Fruit fly (Drosophila melanogaster) whole organism, pupa: Measurements from ENCODE around the gene L2HGDH.

ENCODE experiments used
- CG10348 ChIP-seq: fragments of 200-800 bp; sonication (Bioruptor generic); IDR thresholded peaks from 2 replicates; pipeline ENCODE4 v1.3.6; 2022; ENCODE audit warnings: missing biosample characterization, missing genetic modification characterization
- CG12605 ChIP-seq: fragments of 200-800 bp; sonication (Bioruptor generic); IDR thresholded peaks from 2 replicates; pipeline ENCODE4 v1.3.6; 2022; ENCODE audit warnings: missing biosample characterization, missing genetic modification characterization
- CG13204 ChIP-seq: fragments of 200-800 bp; sonication (Bioruptor generic); optimal IDR thresholded peaks from 2 replicates; lab custom pipeline; 2018; ENCODE audit warnings: missing biosample characterization, mild to moderate bottlenecking, missing genetic modification characterization, moderate library complexity
- CG14655 ChIP-seq: fragments of 200-800 bp; sonication (Bioruptor generic); optimal IDR thresholded peaks from 3 replicates; lab custom pipeline; 2017; ENCODE audit warnings: mild to moderate bottlenecking, missing biosample characterization, missing genetic modification reagents, missing genetic modification characterization
- CG15710 ChIP-seq: fragments of 200-800 bp; sonication (Bioruptor generic); optimal IDR thresholded peaks from 2 replicates; lab custom pipeline; 2018; ENCODE audit warnings: missing biosample characterization, mild to moderate bottlenecking, missing genetic modification characterization, moderate library complexity
- CG17806 ChIP-seq: fragments of 200-800 bp; sonication (Bioruptor generic); optimal IDR thresholded peaks from 2 replicates; lab custom pipeline; 2018; ENCODE audit warnings: missing biosample characterization, mild to moderate bottlenecking, missing genetic modification characterization, moderate library complexity
- CG32121 ChIP-seq: fragments of 200-800 bp; sonication (Bioruptor generic); IDR thresholded peaks from 2 replicates; pipeline ENCODE4 v1.3.6; 2022; ENCODE audit warnings: missing biosample characterization, missing genetic modification characterization
- CG34367 ChIP-seq: fragments of 200-800 bp; sonication (Bioruptor generic); optimal IDR thresholded peaks from 2 replicates; lab custom pipeline; 2018; ENCODE audit warnings: missing biosample characterization, mild to moderate bottlenecking, missing genetic modification characterization
- CG4496 ChIP-seq: fragments of 200-800 bp; sonication (Bioruptor generic); IDR thresholded peaks from 3 replicates; pipeline ENCODE4 v1.3.6; 2022; ENCODE audit warnings: missing biosample characterization, missing genetic modification characterization
- CG8159 ChIP-seq: fragments of 200-800 bp; sonication (Bioruptor generic); optimal IDR thresholded peaks from 3 replicates; lab custom pipeline; 2018; ENCODE audit warnings: missing biosample characterization, mild to moderate bottlenecking, missing genetic modification characterization, moderate library complexity
- CG8301 ChIP-seq: fragments of 200-800 bp; sonication (Bioruptor generic); optimal IDR thresholded peaks from 2 replicates; lab custom pipeline; 2018; ENCODE audit warnings: missing biosample characterization, mild to moderate bottlenecking, missing genetic modification characterization
- CG9948 ChIP-seq: fragments of 200-800 bp; sonication (Bioruptor generic); optimal IDR thresholded peaks from 2 replicates; lab custom pipeline; 2018; ENCODE audit warnings: missing biosample characterization, mild to moderate bottlenecking, missing genetic modification characterization, moderate library complexity
- D1 ChIP-seq: fragments of 200-800 bp; sonication (Bioruptor generic); optimal IDR thresholded peaks from 2 replicates; lab custom pipeline; 2018; ENCODE audit warnings: missing biosample characterization, mild to moderate bottlenecking, missing genetic modification characterization, moderate library complexity
- EcR ChIP-seq: fragments of 200-800 bp; sonication (Bioruptor generic); optimal IDR thresholded peaks from 3 replicates; lab custom pipeline; 2019; ENCODE audit warnings: missing biosample characterization, missing genetic modification characterization, mild to moderate bottlenecking, moderate library complexity, missing genetic modification reagents
- Ets98B ChIP-seq: fragments of 200-800 bp; sonication (Bioruptor generic); IDR thresholded peaks from 2 replicates; pipeline ENCODE4 v1.3.6; 2022; ENCODE audit warnings: missing biosample characterization, missing genetic modification characterization
- Pif1A ChIP-seq: fragments of 200-800 bp; sonication (Bioruptor generic); optimal IDR thresholded peaks from 3 replicates; lab custom pipeline; 2016; ENCODE audit warnings: missing biosample characterization, missing genetic modification characterization
- Pif1B ChIP-seq: fragments of 200-800 bp; sonication (Bioruptor generic); optimal IDR thresholded peaks from 3 replicates; lab custom pipeline; 2016; ENCODE audit warnings: missing biosample characterization, missing genetic modification characterization
- Snoo ChIP-seq: fragments of 200-800 bp; sonication (Bioruptor generic); optimal IDR thresholded peaks from 3 replicates; lab custom pipeline; 2017; ENCODE audit warnings: missing biosample characterization, mild to moderate bottlenecking, missing genetic modification characterization, inconsistent platforms
- fd96Ca ChIP-seq: fragments of 200-800 bp; sonication (Bioruptor generic); IDR thresholded peaks from 3 replicates; pipeline ENCODE4 v1.3.6; 2022; ENCODE audit warnings: missing biosample characterization, missing genetic modification characterization
- gl ChIP-seq: fragments of 200-800 bp; sonication (Bioruptor generic); optimal IDR thresholded peaks from 2 replicates; lab custom pipeline; 2018; ENCODE audit warnings: missing biosample characterization, mild to moderate bottlenecking, missing genetic modification characterization
- rn ChIP-seq: fragments of 200-800 bp; sonication (Bioruptor generic); IDR thresholded peaks from 2 replicates; pipeline ENCODE4 v1.3.6; 2022; ENCODE audit warnings: missing biosample characterization, missing genetic modification characterization

The L2HGDH gene

DNA sequence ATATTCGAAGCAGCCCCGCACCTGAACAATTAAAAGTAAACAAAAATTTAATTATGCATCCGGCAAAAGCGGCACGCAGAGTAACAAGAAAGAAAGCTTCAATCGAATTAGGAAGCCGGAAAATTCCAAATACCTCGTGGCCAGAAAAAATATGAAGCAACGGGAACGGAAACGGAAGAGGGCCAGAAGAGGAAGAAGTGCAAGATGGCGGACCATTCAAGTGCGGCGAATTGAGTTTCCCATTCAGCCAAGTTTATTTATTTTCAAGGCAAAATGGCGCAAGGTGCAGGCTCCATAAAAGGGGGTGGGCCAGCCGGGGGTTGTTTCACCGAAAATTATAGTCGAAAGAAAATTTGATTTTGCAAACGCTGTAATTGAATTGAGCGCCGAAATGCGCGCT, 39.7 kb downstream of the L2HGDH start:
- TF ChIP-seq CG4496 (GFP tag; lab: Robert Waterston, UW) (no peak), CG17806 (tag; lab: Kevin White, UChicago) (no peak), Ets98B (GFP tag; lab: Robert Waterston, UW) (no peak), CG13204 (no peak), CG14655 (GFP tag; lab: Kevin White, UChicago) (no peak), EcR (GFP tag; lab: Kevin White, UChicago) (no peak), CG9948 (no peak)

DNA sequence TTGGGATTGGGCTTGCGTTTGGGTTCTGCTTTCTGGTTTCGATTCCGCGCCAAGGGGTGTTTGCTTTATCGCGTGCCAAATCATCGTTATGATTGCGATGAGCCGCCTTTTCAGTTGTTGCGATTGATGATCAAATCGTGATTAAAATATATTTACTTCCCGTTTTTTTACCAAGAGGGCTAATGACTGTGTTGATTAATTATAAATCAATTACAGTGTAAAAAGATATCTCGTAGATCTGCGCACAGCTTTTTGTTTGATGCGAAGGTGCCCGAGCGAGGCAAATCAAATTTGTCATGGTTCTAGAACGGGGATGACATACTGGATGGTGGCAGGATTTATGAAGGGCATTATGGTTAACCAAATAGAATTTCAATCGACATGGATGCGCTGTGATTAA, 40.4 kb downstream of the L2HGDH start:
- TF ChIP-seq CG13204 (no peak), CG17806 (tag; lab: Kevin White, UChicago) (no peak), EcR (GFP tag; lab: Kevin White, UChicago) (no peak), CG14655 (GFP tag; lab: Kevin White, UChicago) (no peak), gl (tag; lab: Kevin White, UChicago) (no peak), CG34367 (tag; lab: Kevin White, UChicago) (no peak), CG32121 (no peak), CG8301 (no peak), CG12605 (GFP tag; lab: Robert Waterston, UW) (no peak), CG8159 (tag; lab: Kevin White, UChicago) (no peak), Pif1A (GFP tag; lab: Kevin White, UChicago) (no peak), Ets98B (GFP tag; lab: Robert Waterston, UW) (no peak), fd96Ca (no peak), CG9948 (no peak), CG4496 (GFP tag; lab: Robert Waterston, UW) (no peak), D1 (tag; lab: Kevin White, UChicago) (no peak), Pif1B (no peak), CG10348 (GFP tag; lab: Robert Waterston, UW) (no peak), CG15710 (no peak), rn (GFP tag; lab: Robert Waterston, UW) (no peak)

dm6 chr2L:18930352-18931122, 43.7 kb downstream of the L2HGDH start:
- TF ChIP-seq CG13204 (no peak), CG8159 (tag; lab: Kevin White, UChicago) (no peak), Pif1A (GFP tag; lab: Kevin White, UChicago) (no peak), CG12605 (GFP tag; lab: Robert Waterston, UW) (no peak), CG32121 (no peak), rn (GFP tag; lab: Robert Waterston, UW) (no peak), CG15710 (no peak), CG8301 (no peak), EcR (GFP tag; lab: Kevin White, UChicago) (no peak)

DNA sequence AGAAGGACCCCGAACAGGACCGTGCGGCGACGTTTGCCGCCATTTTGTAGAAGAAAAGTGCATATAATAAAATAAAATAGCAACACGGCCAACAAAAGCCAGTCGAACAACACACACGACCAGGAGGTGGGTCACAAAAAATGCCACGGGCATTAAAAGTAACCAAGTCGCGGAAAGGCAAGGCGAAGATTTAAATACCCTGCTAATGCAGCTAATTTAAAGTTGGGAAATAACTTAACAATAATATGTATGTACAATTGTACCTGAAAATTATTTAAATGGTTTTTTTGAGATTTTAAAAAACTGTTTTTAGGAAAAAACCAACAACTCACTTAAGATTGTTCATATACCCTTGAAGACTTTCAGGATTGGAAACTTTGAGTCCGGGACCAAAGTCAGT, 44.7 kb downstream of the L2HGDH start:
- no peak for TF ChIP-seq CG14655 (GFP tag; lab: Kevin White, UChicago)
- TF ChIP-seq CG12605 (GFP tag; lab: Robert Waterston, UW) = no peak
- no peak for TF ChIP-seq CG17806 (tag; lab: Kevin White, UChicago)
- TF ChIP-seq fd96Ca = no peak
- no peak for TF ChIP-seq CG4496 (GFP tag; lab: Robert Waterston, UW)
- TF ChIP-seq CG15710 = no peak
- TF ChIP-seq gl (tag; lab: Kevin White, UChicago) = no peak
- no peak for TF ChIP-seq D1 (tag; lab: Kevin White, UChicago)
- no peak for TF ChIP-seq CG32121
- TF ChIP-seq CG8301 = no peak
- TF ChIP-seq Pif1B = no peak
- TF ChIP-seq CG10348 (GFP tag; lab: Robert Waterston, UW) = no peak
- TF ChIP-seq CG8159 (tag; lab: Kevin White, UChicago) = no peak
- TF ChIP-seq CG13204 = no peak

DNA sequence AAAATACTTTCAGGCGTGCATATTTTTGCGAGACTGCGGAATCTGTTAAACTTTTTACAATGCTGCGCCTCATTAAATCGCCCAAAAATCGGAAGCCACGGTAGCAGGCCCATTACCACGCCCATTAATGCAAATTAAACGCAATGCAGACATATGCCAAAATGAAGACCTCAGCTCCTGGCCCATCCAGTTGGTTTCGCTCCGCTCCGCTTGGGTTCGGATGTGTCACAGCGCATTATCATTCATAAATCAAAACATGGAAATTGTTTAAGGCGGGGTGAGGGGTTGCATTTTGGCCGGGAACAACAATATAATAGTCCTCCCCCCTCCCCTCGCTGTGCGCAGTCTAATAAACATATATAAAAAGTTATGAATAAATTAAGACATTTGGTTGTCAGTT, 46.4 kb downstream of the L2HGDH start:
- no peak for TF ChIP-seq CG13204
- no peak for TF ChIP-seq Pif1A (GFP tag; lab: Kevin White, UChicago)
- TF ChIP-seq CG8301 = no peak
- no peak for TF ChIP-seq rn (GFP tag; lab: Robert Waterston, UW)
- no peak for TF ChIP-seq CG4496 (GFP tag; lab: Robert Waterston, UW)

DNA sequence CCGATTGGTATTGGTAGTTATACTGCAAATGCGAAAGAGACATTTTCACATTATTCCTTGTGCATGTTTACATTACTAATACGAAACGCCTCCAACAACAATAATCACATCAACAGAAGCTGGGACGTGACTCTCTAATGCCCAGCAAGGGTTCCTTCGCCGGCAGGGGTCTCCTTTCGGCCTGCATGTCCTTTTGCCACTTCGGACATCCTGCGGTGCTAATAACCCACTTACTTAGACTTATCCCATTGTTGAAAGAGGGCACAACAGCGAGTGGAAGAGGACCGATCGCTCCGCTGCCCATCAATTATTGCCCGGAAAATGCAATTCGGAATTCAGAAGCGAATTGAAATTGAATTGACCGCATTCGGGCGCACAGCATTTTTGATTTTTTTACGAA, 48.3 kb downstream of the L2HGDH start:
- no peak for TF ChIP-seq CG9948
- TF ChIP-seq D1 (tag; lab: Kevin White, UChicago) = no peak
- TF ChIP-seq gl (tag; lab: Kevin White, UChicago) = no peak
- TF ChIP-seq rn (GFP tag; lab: Robert Waterston, UW) = no peak
- no peak for TF ChIP-seq CG4496 (GFP tag; lab: Robert Waterston, UW)
- no peak for TF ChIP-seq Snoo (tag; lab: Kevin White, UChicago)
- TF ChIP-seq fd96Ca = no peak
- no peak for TF ChIP-seq CG10348 (GFP tag; lab: Robert Waterston, UW)
- no peak for TF ChIP-seq CG32121
- TF ChIP-seq CG12605 (GFP tag; lab: Robert Waterston, UW) = no peak
- TF ChIP-seq CG13204 = no peak
- TF ChIP-seq CG14655 (GFP tag; lab: Kevin White, UChicago) = no peak

DNA sequence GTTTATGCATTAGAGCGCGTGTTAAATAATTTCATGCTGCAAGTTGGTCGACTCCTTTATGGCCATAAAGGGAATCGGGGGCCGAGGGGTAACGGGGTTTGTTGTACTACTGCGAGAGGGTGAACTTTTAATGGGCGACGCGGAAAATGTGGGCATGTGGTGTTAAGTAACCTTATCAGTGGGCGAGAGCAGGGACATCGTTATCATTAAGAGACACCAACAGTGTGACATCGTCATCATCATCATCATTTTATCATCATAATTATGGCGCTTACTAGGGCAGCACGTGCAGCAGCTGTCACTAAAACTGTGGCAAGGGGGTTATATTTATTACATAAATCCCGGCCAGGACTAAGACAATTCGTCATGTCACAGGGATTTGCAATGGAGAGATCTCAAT, 48.9 kb downstream of the L2HGDH start:
- no peak for TF ChIP-seq CG13204
- TF ChIP-seq gl (tag; lab: Kevin White, UChicago) = no peak
- TF ChIP-seq CG8301 = no peak
- TF ChIP-seq CG10348 (GFP tag; lab: Robert Waterston, UW) = no peak
- TF ChIP-seq CG14655 (GFP tag; lab: Kevin White, UChicago) = no peak
